Fruit fly (Drosophila melanogaster): ENCODE measurements around the gene RpS13.

RpS13 gene

dm6 chr2L:8382646-8383045 lies 18.2 kb upstream of the RpS13 start, which contains the start of the genes CG13392 and Rcd4 (continued):
- peak; percentile 48; the same call in 1 of the 2 replicates for TF ChIP-seq CG4404 (GFP tag; IDR thresholded peaks at IDR 0.05)
- peak; percentile 29 for TF ChIP-seq CG18262 (tag; optimal IDR thresholded peaks at IDR 0.05)
- TF ChIP-seq zen (tag; optimal IDR thresholded peaks at IDR 0.05) = peak; percentile 76
- no peak for TF ChIP-seq CG17912 (GFP tag; optimal IDR thresholded peaks at IDR 0.05)
- peak; percentile 63; the same call in 2 of the 4 replicates for TF ChIP-seq Dll (GFP tag; IDR thresholded peaks at IDR 0.05; ENCODE audit: partially characterized antibody)
- peak; percentile 79 for TF ChIP-seq bbx (GFP tag; IDR thresholded peaks at IDR 0.05; ENCODE audit: partially characterized antibody)
- TF ChIP-seq E2f2 (GFP tag; IDR thresholded peaks at IDR 0.05) = peak; percentile 56
- no peak for TF ChIP-seq Lpt (GFP tag; optimal IDR thresholded peaks at IDR 0.05)
- TF ChIP-seq CG11696 (GFP tag; IDR thresholded peaks at IDR 0.05) = no peak
- no peak for TF ChIP-seq fru (optimal IDR thresholded peaks at IDR 0.05)
- TF ChIP-seq seq (GFP tag; IDR thresholded peaks at IDR 0.05) = no peak
- TF ChIP-seq CG10209 (GFP tag; optimal IDR thresholded peaks at IDR 0.05) = peak; percentile 57
- TF ChIP-seq ind (GFP tag; optimal IDR thresholded peaks at IDR 0.05) = peak; percentile 68
- TF ChIP-seq Sry-β (GFP tag; optimal IDR thresholded peaks at IDR 0.05) = peak; percentile 42
- TF ChIP-seq CG4617 (GFP tag; optimal IDR thresholded peaks at IDR 0.05; ENCODE audit: borderline replicate concordance) = peak; percentile 84
- peak; percentile 44; the same call in 2 of the 3 replicates for TF ChIP-seq CG14860 (GFP tag; IDR thresholded peaks at IDR 0.05; ENCODE audit: partially characterized antibody)
- TF ChIP-seq nmo (GFP tag; optimal IDR thresholded peaks at IDR 0.05) = peak; percentile 51
- peak; percentile 59 for TF ChIP-seq Atf3 (GFP tag; optimal IDR thresholded peaks at IDR 0.05)
- TF ChIP-seq eyg (GFP tag; optimal IDR thresholded peaks at IDR 0.05) = peak; percentile 10
- TF ChIP-seq Awh (GFP tag; IDR thresholded peaks at IDR 0.05) = no peak
- TF ChIP-seq Opbp (GFP tag; IDR thresholded peaks at IDR 0.05; ENCODE audit: partially characterized antibody) = peak; percentile 77; the same call in 2 of the 3 replicates
- TF ChIP-seq grau (tag; optimal IDR thresholded peaks at IDR 0.05) = peak; percentile 94
- peak; percentile 5 for TF ChIP-seq CG33557 (GFP tag; optimal IDR thresholded peaks at IDR 0.05)
- TF ChIP-seq CG10462 (GFP tag; optimal IDR thresholded peaks at IDR 0.05) = no peak
- peak; percentile 33 for TF ChIP-seq Dp (GFP tag; optimal IDR thresholded peaks at IDR 0.05)
- TF ChIP-seq mld (GFP tag; IDR thresholded peaks at IDR 0.05; ENCODE audit: partially characterized antibody) = peak; percentile 13; the same call in 1 of the 3 replicates
- TF ChIP-seq Camta (GFP tag; optimal IDR thresholded peaks at IDR 0.05) = peak; percentile 59
- TF ChIP-seq CG4282 (GFP tag; optimal IDR thresholded peaks at IDR 0.05) = peak; percentile 79
- peak; percentile 67; the same call in 1 of the 3 replicates for TF ChIP-seq Doc3 (GFP tag; IDR thresholded peaks at IDR 0.05; ENCODE audit: partially characterized antibody)
- no peak for TF ChIP-seq CG4360 (GFP tag; IDR thresholded peaks at IDR 0.05)
- no peak for TF ChIP-seq sens-2 (GFP tag; IDR thresholded peaks at IDR 0.05)
- peak; percentile 14 for TF ChIP-seq CG15601 (tag; optimal IDR thresholded peaks at IDR 0.05)
- TF ChIP-seq Hr78 (GFP tag; optimal IDR thresholded peaks at IDR 0.05) = no peak
- TF ChIP-seq Sox100B (GFP tag; optimal IDR thresholded peaks at IDR 0.05) = no peak
- peak; percentile 63 for TF ChIP-seq pb (GFP tag; optimal IDR thresholded peaks at IDR 0.05)
- TF ChIP-seq Ssrp (tag; optimal IDR thresholded peaks at IDR 0.05) = no peak
- peak; percentile 97 for TF ChIP-seq CG2116 (GFP tag; optimal IDR thresholded peaks at IDR 0.05)
- 0 out of 2 replicates have a peak, but pooled peaks have one; percentile 12 for TF ChIP-seq CG7372 (GFP tag; IDR thresholded peaks at IDR 0.05)
- TF ChIP-seq salm (tag; optimal IDR thresholded peaks at IDR 0.05) = no peak
- TF ChIP-seq CG9876 (GFP tag; optimal IDR thresholded peaks at IDR 0.05) = peak; percentile 45
- TF ChIP-seq CG3847 (GFP tag; IDR thresholded peaks at IDR 0.05) = peak; percentile 79
- no peak for TF ChIP-seq CG8478 (optimal IDR thresholded peaks at IDR 0.05)
- peak; percentile 57 for TF ChIP-seq Bteb2 (GFP tag; optimal IDR thresholded peaks at IDR 0.05)
- TF ChIP-seq kni (GFP tag; optimal IDR thresholded peaks at IDR 0.05) = peak; percentile 64
- no peak for TF ChIP-seq CG10565 (GFP tag; optimal IDR thresholded peaks at IDR 0.05)
- peak; percentile 44 for TF ChIP-seq CG2678 (tag; optimal IDR thresholded peaks at IDR 0.05)
- TF ChIP-seq Blimp-1 (GFP tag; optimal IDR thresholded peaks at IDR 0.05) = peak; percentile 27
- TF ChIP-seq esg (GFP tag; conservative IDR thresholded peaks at IDR 0.05) = 0 out of 2 replicates have a peak, but pooled peaks have one; percentile 6
- TF ChIP-seq CG9817 (tag; optimal IDR thresholded peaks at IDR 0.05) = peak; percentile 57
- TF ChIP-seq nau (GFP tag; optimal IDR thresholded peaks at IDR 0.05) = peak; percentile 32

Measured in whole organism, embryonic.